Fruit fly (Drosophila melanogaster) Kc167 (cell line): ENCODE measurements around the gene CG13051.

Source experiments
- Sin3A ChIP-seq: fragments of >200 bp; optimal IDR thresholded peaks from 2 replicates; lab custom pipeline; 2018; ENCODE audit warnings: missing external identifiers
- h ChIP-seq: fragments of >200 bp; optimal IDR thresholded peaks from 3 replicates; lab custom pipeline; 2018; ENCODE audit warnings: missing external identifiers
- insv ChIP-seq: fragments of >200 bp; optimal IDR thresholded peaks from 3 replicates; lab custom pipeline; 2018; ENCODE audit warnings: missing external identifiers
- psq ChIP-seq: fragments of >200 bp; optimal IDR thresholded peaks from 2 replicates; lab custom pipeline; 2017; ENCODE audit warnings: missing external identifiers
- ttk ChIP-seq: sonication (Bioruptor generic); optimal IDR thresholded peaks from 2 replicates; lab custom pipeline; 2017; ENCODE audit warnings: missing external identifiers

- TF ChIP-seq insv (lab: Kevin White, UChicago) (no peak), h (lab: Kevin White, UChicago) (no peak), ttk (lab: Kevin White, UChicago) (no peak), Sin3A (lab: Kevin White, UChicago) (no peak), psq (lab: Kevin White, UChicago) (no peak)
These were observed 1.9 kb downstream of the CG13051 start, which contains the start of gene CG13070 for dm6 chr3L:16263043-16263442.
